Fruit fly (Drosophila melanogaster) whole organism, prepupa: ENCODE data around the gene neb.
A peak's percentile ranks its signal among the peaks of the same experiment; 100 is the strongest.

Experiments used
- Blimp-1 ChIP-seq: fragments of 200-800 bp; sonication (Bioruptor generic); optimal IDR thresholded peaks from 3 replicates; lab custom pipeline; 2017; ENCODE audit warnings: missing biosample characterization, missing genetic modification characterization, mild to moderate bottlenecking, moderate library complexity, missing genetic modification reagents
- CG10631 ChIP-seq: fragments of 200-800 bp; sonication (Bioruptor generic); optimal IDR thresholded peaks from 2 replicates; lab custom pipeline; 2016; ENCODE audit warnings: missing biosample characterization, missing genetic modification characterization
- CG10669 ChIP-seq: fragments of 200-800 bp; sonication (Bioruptor generic); optimal IDR thresholded peaks from 3 replicates; lab custom pipeline; 2018; ENCODE audit warnings: missing biosample characterization, mild to moderate bottlenecking, missing genetic modification characterization, moderate library complexity
- CG11294 ChIP-seq: fragments of 200-800 bp; sonication (Bioruptor generic); IDR thresholded peaks from 2 replicates; pipeline ENCODE4 v1.3.6; 2022; ENCODE audit warnings: missing biosample characterization, missing genetic modification characterization
- CG11762 ChIP-seq: fragments of 200-800 bp; sonication (Bioruptor generic); optimal IDR thresholded peaks from 3 replicates; lab custom pipeline; 2016; ENCODE audit warnings: missing biosample characterization, missing genetic modification characterization; ENCODE audit not compliant: insufficient read depth
- CG11902 ChIP-seq: fragments of 200-800 bp; sonication (Bioruptor generic); optimal IDR thresholded peaks from 3 replicates; lab custom pipeline; 2016; ENCODE audit warnings: missing biosample characterization, missing genetic modification characterization
- CG15336 ChIP-seq: fragments of 200-800 bp; sonication (Bioruptor generic); IDR thresholded peaks from 2 replicates; pipeline ENCODE4 v1.3.6; 2022; ENCODE audit warnings: missing biosample characterization, missing genetic modification characterization
- CG1621 ChIP-seq: fragments of 200-800 bp; sonication (Bioruptor generic); optimal IDR thresholded peaks from 3 replicates; lab custom pipeline; 2018; ENCODE audit warnings: missing biosample characterization, mild to moderate bottlenecking, missing genetic modification characterization
- CG3032 ChIP-seq: fragments of 200-800 bp; optimal IDR thresholded peaks from 2 replicates; lab custom pipeline; 2019; ENCODE audit warnings: missing biosample characterization, mild to moderate bottlenecking, missing genetic modification characterization, moderate library complexity
- CG31627 ChIP-seq: fragments of 200-800 bp; sonication (Bioruptor generic); optimal IDR thresholded peaks from 3 replicates; lab custom pipeline; 2016; ENCODE audit warnings: missing biosample characterization, missing genetic modification characterization
- CG32006 ChIP-seq: fragments of 200-800 bp; sonication (Bioruptor generic); optimal IDR thresholded peaks from 3 replicates; lab custom pipeline; 2017; ENCODE audit warnings: missing biosample characterization, mild to moderate bottlenecking, missing genetic modification characterization
- CG34406 ChIP-seq: fragments of 200-800 bp; sonication (Bioruptor generic); optimal IDR thresholded peaks from 3 replicates; lab custom pipeline; 2016; ENCODE audit warnings: missing biosample characterization, missing genetic modification characterization
- CG3919 ChIP-seq: fragments of 200-800 bp; sonication (Bioruptor generic); optimal IDR thresholded peaks from 3 replicates; lab custom pipeline; 2016; ENCODE audit warnings: missing biosample characterization, missing genetic modification characterization
- CG4318 ChIP-seq: fragments of 200-800 bp; sonication (Bioruptor generic); optimal IDR thresholded peaks from 3 replicates; lab custom pipeline; 2017; ENCODE audit warnings: missing biosample characterization, mild to moderate bottlenecking, missing genetic modification characterization
- CG6163 ChIP-seq: fragments of 200-800 bp; sonication (Bioruptor generic); IDR thresholded peaks from 3 replicates; pipeline ENCODE4 v1.3.6; 2022; ENCODE audit warnings: missing biosample characterization, missing genetic modification characterization
- CG6276 ChIP-seq: fragments of 200-800 bp; sonication (Bioruptor generic); optimal IDR thresholded peaks from 2 replicates; lab custom pipeline; 2017; ENCODE audit warnings: missing biosample characterization, mild to moderate bottlenecking, missing genetic modification characterization
- CG6792 ChIP-seq: fragments of 200-800 bp; sonication (Bioruptor generic); optimal IDR thresholded peaks from 3 replicates; lab custom pipeline; 2016; ENCODE audit warnings: missing biosample characterization, missing genetic modification characterization
- CG6808 ChIP-seq: fragments of 200-800 bp; sonication (Bioruptor generic); optimal IDR thresholded peaks from 3 replicates; lab custom pipeline; 2017; ENCODE audit warnings: missing biosample characterization, missing genetic modification characterization, mild to moderate bottlenecking, moderate library complexity, missing genetic modification reagents
- CG7368 ChIP-seq: fragments of 200-800 bp; sonication (Bioruptor generic); optimal IDR thresholded peaks from 3 replicates; lab custom pipeline; 2016; ENCODE audit warnings: missing biosample characterization, missing genetic modification characterization
- CG8119 ChIP-seq: fragments of 200-800 bp; sonication (Bioruptor generic); IDR thresholded peaks from 3 replicates; pipeline ENCODE4 v1.3.6; 2022; ENCODE audit warnings: missing biosample characterization, missing genetic modification characterization
- CG8319 ChIP-seq: fragments of 200-800 bp; sonication (Bioruptor generic); optimal IDR thresholded peaks from 3 replicates; lab custom pipeline; 2016; ENCODE audit warnings: missing biosample characterization, missing genetic modification characterization
- CG8632 ChIP-seq: fragments of 200-800 bp; sonication (Bioruptor generic); optimal IDR thresholded peaks from 3 replicates; lab custom pipeline; 2016; ENCODE audit warnings: missing biosample characterization, missing genetic modification characterization
- CG9139 ChIP-seq: fragments of 200-800 bp; sonication (Bioruptor generic); optimal IDR thresholded peaks from 3 replicates; lab custom pipeline; 2017; ENCODE audit warnings: missing biosample characterization, mild to moderate bottlenecking, missing genetic modification characterization
- Eip75B ChIP-seq: fragments of 200-800 bp; sonication (Bioruptor generic); optimal IDR thresholded peaks from 3 replicates; lab custom pipeline; 2016; ENCODE audit warnings: missing biosample characterization, missing genetic modification characterization
- Eip78C ChIP-seq: fragments of 200-800 bp; sonication (Bioruptor generic); peaks from one replicate; lab custom pipeline; 2016; ENCODE audit warnings: missing biosample characterization, missing genetic modification characterization
- Eip93F ChIP-seq: fragments of 200-800 bp; sonication (Bioruptor generic); optimal IDR thresholded peaks from 2 replicates; lab custom pipeline; 2016; ENCODE audit warnings: missing biosample characterization, mild to moderate bottlenecking, missing genetic modification characterization
- Ets21C ChIP-seq: fragments of 200-800 bp; sonication (Bioruptor generic); optimal IDR thresholded peaks from 3 replicates; lab custom pipeline; 2016; ENCODE audit warnings: missing biosample characterization, missing genetic modification characterization
- Ets96B ChIP-seq: fragments of 200-800 bp; optimal IDR thresholded peaks from 2 replicates; lab custom pipeline; 2019; ENCODE audit warnings: missing biosample characterization, mild to moderate bottlenecking, missing genetic modification characterization, moderate library complexity
- Gug ChIP-seq: fragments of 200-800 bp; sonication (Bioruptor generic); IDR thresholded peaks from 2 replicates; pipeline ENCODE4 v1.3.6; 2022; ENCODE audit warnings: missing biosample characterization, missing genetic modification characterization
- Hr38 ChIP-seq: sonication (Bioruptor generic); optimal IDR thresholded peaks from 2 replicates; lab custom pipeline; 2016; ENCODE audit warnings: missing biosample characterization, missing genetic modification characterization
- Hr39 ChIP-seq: fragments of 200-800 bp; sonication (Bioruptor generic); optimal IDR thresholded peaks from 2 replicates; lab custom pipeline; 2016; ENCODE audit warnings: missing biosample characterization, missing genetic modification characterization
- Hr4 ChIP-seq: fragments of 200-800 bp; sonication (Bioruptor generic); optimal IDR thresholded peaks from 3 replicates; lab custom pipeline; 2016; ENCODE audit warnings: missing biosample characterization, missing genetic modification characterization
- Lpt ChIP-seq: fragments of 200-800 bp; sonication (Bioruptor generic); optimal IDR thresholded peaks from 3 replicates; lab custom pipeline; 2016; ENCODE audit warnings: missing biosample characterization, missing genetic modification characterization
- OdsH ChIP-seq: fragments of 200-800 bp; sonication (Bioruptor generic); optimal IDR thresholded peaks from 3 replicates; lab custom pipeline; 2016; ENCODE audit warnings: missing biosample characterization, missing genetic modification characterization
- Smox ChIP-seq: fragments of 200-800 bp; sonication (Bioruptor generic); optimal IDR thresholded peaks from 3 replicates; lab custom pipeline; 2016; ENCODE audit warnings: missing biosample characterization, missing genetic modification characterization
- Sox102F ChIP-seq: fragments of 200-800 bp; sonication (Bioruptor generic); optimal IDR thresholded peaks from 2 replicates; lab custom pipeline; 2016; ENCODE audit warnings: missing biosample characterization, mild to moderate bottlenecking, missing genetic modification characterization
- Sox14 ChIP-seq: fragments of 200-800 bp; sonication (Bioruptor generic); optimal IDR thresholded peaks from 3 replicates; lab custom pipeline; 2016; ENCODE audit warnings: missing biosample characterization, missing genetic modification characterization
- achi ChIP-seq: fragments of 200-800 bp; sonication (Bioruptor generic); optimal IDR thresholded peaks from 3 replicates; lab custom pipeline; 2016; ENCODE audit warnings: missing biosample characterization, missing genetic modification characterization
- cyc ChIP-seq: fragments of 200-800 bp; sonication (Bioruptor generic); optimal IDR thresholded peaks from 3 replicates; lab custom pipeline; 2016; ENCODE audit warnings: missing biosample characterization, missing genetic modification characterization
- dac ChIP-seq: fragments of 200-800 bp; sonication (Bioruptor generic); optimal IDR thresholded peaks from 2 replicates; lab custom pipeline; 2017; ENCODE audit warnings: missing biosample characterization, mild to moderate bottlenecking, missing genetic modification characterization
- dsx ChIP-seq: fragments of 200-800 bp; optimal IDR thresholded peaks from 3 replicates; lab custom pipeline; 2019; ENCODE audit warnings: missing biosample characterization, mild to moderate bottlenecking, missing genetic modification characterization, moderate library complexity; ENCODE audit not compliant: poor library complexity, severe bottlenecking
- eg ChIP-seq: fragments of 200-800 bp; sonication (Bioruptor generic); IDR thresholded peaks from 3 replicates; pipeline ENCODE4 v1.3.6; 2022; ENCODE audit warnings: missing biosample characterization, missing genetic modification characterization
- esn ChIP-seq: fragments of 200-800 bp; sonication (Bioruptor generic); optimal IDR thresholded peaks from 2 replicates; lab custom pipeline; 2016; ENCODE audit warnings: missing biosample characterization, mild to moderate bottlenecking, missing genetic modification characterization, moderate library complexity
- fd59A ChIP-seq: fragments of 200-800 bp; sonication (Bioruptor generic); optimal IDR thresholded peaks from 2 replicates; lab custom pipeline; 2017; ENCODE audit warnings: missing biosample characterization, mild to moderate bottlenecking, missing genetic modification characterization, missing genetic modification reagents
- fkh ChIP-seq: fragments of 200-800 bp; sonication (Bioruptor generic); optimal IDR thresholded peaks from 3 replicates; lab custom pipeline; 2017; ENCODE audit warnings: missing biosample characterization, mild to moderate bottlenecking, missing genetic modification characterization, moderate library complexity
- lz ChIP-seq: fragments of 200-800 bp; sonication (Bioruptor generic); optimal IDR thresholded peaks from 3 replicates; lab custom pipeline; 2016; ENCODE audit warnings: missing biosample characterization, missing genetic modification characterization
- net ChIP-seq: fragments of 200-800 bp; sonication (Bioruptor generic); optimal IDR thresholded peaks from 3 replicates; lab custom pipeline; 2016; ENCODE audit warnings: missing biosample characterization, missing genetic modification characterization
- pdm3 ChIP-seq: fragments of 200-800 bp; sonication (Bioruptor generic); optimal IDR thresholded peaks from 3 replicates; lab custom pipeline; 2016; ENCODE audit warnings: missing biosample characterization, missing genetic modification characterization
- spab ChIP-seq: fragments of 200-800 bp; sonication (Bioruptor generic); optimal IDR thresholded peaks from 2 replicates; lab custom pipeline; 2017; ENCODE audit warnings: missing biosample characterization, mild to moderate bottlenecking, missing genetic modification characterization, missing genetic modification reagents
- ss ChIP-seq, 2 experiments: fragments of 200-800 bp; sonication (Bioruptor generic); optimal IDR thresholded peaks; 2 replicates in 1 of 2; 3 replicates in 1 of 2; lab custom pipeline; 2017 to 2018; ENCODE audit warnings: mild to moderate bottlenecking in 2 of 2, missing biosample characterization in 2 of 2, missing genetic modification characterization in 2 of 2, moderate library complexity in 1 of 2
- topi ChIP-seq: fragments of 200-800 bp; sonication (Bioruptor generic); optimal IDR thresholded peaks from 3 replicates; lab custom pipeline; 2016; ENCODE audit warnings: missing biosample characterization, missing genetic modification characterization

neb gene

dm6 chr2L:20075234-20075803 is at the start of gene neb, which contains the start of gene pr:
Gene neb, plus strand, starts transcription at chr2L:20075757.
Gene pr, minus strand, starts transcription at chr2L:20075458.
- TF ChIP-seq Eip78C (GFP tag; lab: Kevin White, UChicago), result peak; percentile 82
- TF ChIP-seq Hr38, result no peak
- no peak for TF ChIP-seq CG6808 (GFP tag; lab: Kevin White, UChicago)
- peak; percentile 67 for TF ChIP-seq pdm3 (GFP tag; lab: Kevin White, UChicago)
- TF ChIP-seq OdsH (GFP tag; lab: Kevin White, UChicago), result peak; percentile 25
- peak; percentile 57 for TF ChIP-seq CG32006 (GFP tag; lab: Kevin White, UChicago)
- peak; percentile 61 for TF ChIP-seq Eip75B
- TF ChIP-seq CG6276 (GFP tag; lab: Kevin White, UChicago), result no peak
- TF ChIP-seq Hr39, result peak; percentile 42
- no peak for TF ChIP-seq fd59A (GFP tag; lab: Kevin White, UChicago)
- TF ChIP-seq Ets96B, result peak; percentile 65
- TF ChIP-seq dsx, result peak; percentile 26
- peak; percentile 56; the same call in 1 of the 3 replicates for TF ChIP-seq CG8119
- peak; percentile 77 for TF ChIP-seq CG3919 (GFP tag; lab: Kevin White, UChicago)
- no peak for TF ChIP-seq dac (GFP tag; lab: Kevin White, UChicago)
- TF ChIP-seq CG8632 (GFP tag; lab: Kevin White, UChicago), result no peak
- TF ChIP-seq CG6163 (GFP tag; lab: Robert Waterston, UW), result peak; percentile 73
- TF ChIP-seq Blimp-1, result no peak
- TF ChIP-seq CG31627 (GFP tag; lab: Kevin White, UChicago), result peak; percentile 36
- TF ChIP-seq eg (GFP tag; lab: Robert Waterston, UW), result peak; percentile 40; the same call in 1 of the 3 replicates
- TF ChIP-seq CG10631 (GFP tag; lab: Kevin White, UChicago), result peak; percentile 43
- peak; percentile 34 for TF ChIP-seq Sox102F (GFP tag; lab: Kevin White, UChicago)
- peak; percentile 58 for TF ChIP-seq Sox14
- TF ChIP-seq Eip93F (GFP tag; lab: Kevin White, UChicago), result peak; percentile 41
- no peak for TF ChIP-seq spab (GFP tag; lab: Kevin White, UChicago)
- TF ChIP-seq Smox (GFP tag; lab: Kevin White, UChicago), result peak; percentile 67
- no peak for TF ChIP-seq CG9139 (GFP tag; lab: Kevin White, UChicago)
- peak; percentile 26 for TF ChIP-seq Ets21C (GFP tag; lab: Kevin White, UChicago)
- no peak for TF ChIP-seq CG10669 (GFP tag; lab: Kevin White, UChicago)
- TF ChIP-seq CG3032 (tag; lab: Kevin White, UChicago), result peak; percentile 25
- peak; percentile 52 for TF ChIP-seq CG34406 (GFP tag; lab: Kevin White, UChicago)
- no peak for TF ChIP-seq CG11294 (GFP tag; lab: Robert Waterston, UW)
- peak; percentile 25 for TF ChIP-seq net (GFP tag; lab: Kevin White, UChicago)
- TF ChIP-seq CG1621 (tag; lab: Kevin White, UChicago), result peak; percentile 12
- TF ChIP-seq CG8319, result no peak
- peak; percentile 51 for TF ChIP-seq CG11902 (GFP tag; lab: Kevin White, UChicago)
- TF ChIP-seq CG6792 (GFP tag; lab: Kevin White, UChicago), result peak; percentile 31
- peak; percentile 45 for TF ChIP-seq lz (GFP tag; lab: Kevin White, UChicago)
- TF ChIP-seq esn (GFP tag; lab: Kevin White, UChicago), result peak; percentile 62
- TF ChIP-seq CG11762 (GFP tag; lab: Kevin White, UChicago), result no peak
- peak; percentile 67 for TF ChIP-seq Hr4 (GFP tag; lab: Kevin White, UChicago)
- TF ChIP-seq cyc, result peak; percentile 65
- TF ChIP-seq Gug (GFP tag; lab: Robert Waterston, UW), result no peak
- TF ChIP-seq CG15336, result peak; percentile 57
- peak; percentile 27 for TF ChIP-seq achi
- no peak for TF ChIP-seq CG7368 (GFP tag; lab: Kevin White, UChicago)
- peak; percentile 73 for TF ChIP-seq topi (GFP tag; lab: Kevin White, UChicago)
- TF ChIP-seq fkh (GFP tag; lab: Kevin White, UChicago), result peak; percentile 85
- TF ChIP-seq CG4318 (GFP tag; lab: Kevin White, UChicago), result no peak
- peak in 1 of 2 experiments; percentile 45 for TF ChIP-seq ss (GFP tag; optimal IDR thresholded peaks at IDR 0.05; lab: Kevin White, UChicago)
- TF ChIP-seq Lpt (GFP tag; lab: Kevin White, UChicago), result no peak
